ENCODE assay signal across 5 worm cellular contexts in genomic region chrII:11694432-11694831, ce11.
TF ChIP-seq lines count a peak whose summit lies in the region.

No protein-coding gene starts in this region.

TF ChIP-seq in whole organism, L1 larva, 84 proteins besides CTCF, POLR2A, EP300 and RAD21 (continues in another document):
- TF ChIP-seq nhr-85 (tag; lab: Kevin White, UChicago) (no peak), unc-62 (GFP tag; optimal IDR thresholded peaks at IDR 0.05; lab: Kevin White, UChicago) (no peak), mef-2 (tag; optimal IDR thresholded peaks at IDR 0.05; lab: Kevin White, UChicago) (no peak), nhr-71 (tag; optimal IDR thresholded peaks at IDR 0.05; lab: Kevin White, UChicago) (peak; percentile 24), mdl-1 (tag; optimal IDR thresholded peaks at IDR 0.05; lab: Kevin White, UChicago) (no peak), nhr-84 (tag; optimal IDR thresholded peaks at IDR 0.05; lab: Kevin White, UChicago) (no peak), aly-2 (tag; optimal IDR thresholded peaks at IDR 0.05; lab: Kevin White, UChicago) (no peak), nhr-20 (tag; optimal IDR thresholded peaks at IDR 0.05; lab: Kevin White, UChicago) (peak; percentile 58), lin-15B (tag; optimal IDR thresholded peaks at IDR 0.05; lab: Kevin White, UChicago) (no peak), elt-3 (tag; optimal IDR thresholded peaks at IDR 0.05; lab: Kevin White, UChicago) (peak in 1 of 6 experiments; percentile 22), nhr-47 (tag; optimal IDR thresholded peaks at IDR 0.05; lab: Kevin White, UChicago) (no peak), F16B12.6 (tag; optimal IDR thresholded peaks at IDR 0.05; lab: Kevin White, UChicago) (peak; percentile 26), egl-27 (tag; optimal IDR thresholded peaks at IDR 0.05; lab: Kevin White, UChicago) (no peak), snu-23 (GFP tag; optimal IDR thresholded peaks at IDR 0.05; lab: Kevin White, UChicago) (peak; percentile 53), ama-1 (optimal IDR thresholded peaks at IDR 0.05; lab: Kevin White, UChicago) (no peak), efl-1 (optimal IDR thresholded peaks at IDR 0.05; lab: Kevin White, UChicago) (peak; percentile 27 to 57), efl-1 (GFP tag; optimal IDR thresholded peaks at IDR 0.05 in 1 of 2; lab: Kevin White, UChicago) (peak; percentile 46 to 94), hpl-2 (GFP tag; optimal IDR thresholded peaks at IDR 0.05; lab: Kevin White, UChicago) (no peak), elt-2 (tag; optimal IDR thresholded peaks at IDR 0.05; lab: Kevin White, UChicago) (no peak)

TF ChIP-seq in whole organism, L3 larva, 47 proteins besides CTCF, POLR2A, EP300 and RAD21 (continues in another document):
- TF ChIP-seq sea-2 (GFP tag; optimal IDR thresholded peaks at IDR 0.05; lab: Kevin White, UChicago), result no peak
- peak; percentile 7 for TF ChIP-seq elt-2 (tag; optimal IDR thresholded peaks at IDR 0.05; lab: Kevin White, UChicago)
- no peak for TF ChIP-seq aly-2 (tag; optimal IDR thresholded peaks at IDR 0.05; lab: Kevin White, UChicago)
- TF ChIP-seq mml-1 (tag; optimal IDR thresholded peaks at IDR 0.05; lab: Kevin White, UChicago), result no peak
- TF ChIP-seq jun-1 (tag; optimal IDR thresholded peaks at IDR 0.05; lab: Kevin White, UChicago), result no peak
- no peak for TF ChIP-seq nhr-11 (tag; optimal IDR thresholded peaks at IDR 0.05; lab: Kevin White, UChicago)
- no peak for TF ChIP-seq lsy-12 (tag; optimal IDR thresholded peaks at IDR 0.05; lab: Kevin White, UChicago)
- TF ChIP-seq nhr-25 (tag; optimal IDR thresholded peaks at IDR 0.05; lab: Kevin White, UChicago), result no peak
- TF ChIP-seq tbx-2 (tag; optimal IDR thresholded peaks at IDR 0.05; lab: Kevin White, UChicago), result no peak
- no peak for TF ChIP-seq fkh-2 (tag; optimal IDR thresholded peaks at IDR 0.05; lab: Kevin White, UChicago)
- TF ChIP-seq skn-1 (tag; optimal IDR thresholded peaks at IDR 0.05; lab: Kevin White, UChicago), result no peak
- no peak for TF ChIP-seq zag-1 (tag; optimal IDR thresholded peaks at IDR 0.05; lab: Kevin White, UChicago)
- no peak for TF ChIP-seq ceh-82 (tag; optimal IDR thresholded peaks at IDR 0.05; lab: Kevin White, UChicago)
- no peak for TF ChIP-seq nhr-12 (tag; optimal IDR thresholded peaks at IDR 0.05; lab: Kevin White, UChicago)
- no peak for TF ChIP-seq unc-39 (tag; optimal IDR thresholded peaks at IDR 0.05; lab: Kevin White, UChicago)
- no peak for TF ChIP-seq daf-12 (tag; optimal IDR thresholded peaks at IDR 0.05; lab: Kevin White, UChicago)
- TF ChIP-seq fkh-10 (GFP tag; optimal IDR thresholded peaks at IDR 0.05; lab: Kevin White, UChicago), result no peak
- TF ChIP-seq nhr-67 (tag; optimal IDR thresholded peaks at IDR 0.05; lab: Kevin White, UChicago), result no peak
- TF ChIP-seq ceh-16 (tag; optimal IDR thresholded peaks at IDR 0.05; lab: Kevin White, UChicago), result no peak
- TF ChIP-seq lin-15B (tag; optimal IDR thresholded peaks at IDR 0.05; lab: Kevin White, UChicago), result peak; percentile 31
- TF ChIP-seq elt-3 (tag; optimal IDR thresholded peaks at IDR 0.05; lab: Kevin White, UChicago), result no peak

TF ChIP-seq in whole organism, early embryonic, 17 proteins besides CTCF, POLR2A, EP300 and RAD21:
- TF ChIP-seq ceh-13 (GFP tag; optimal IDR thresholded peaks at IDR 0.05; lab: Kevin White, UChicago) (no peak), F13C5.2 (tag; optimal IDR thresholded peaks at IDR 0.05; lab: Kevin White, UChicago) (peak; percentile 65), pes-1 (GFP tag; IDR thresholded peaks at IDR 0.05; lab: Robert Waterston, UW) (peak; percentile 32; the same call in 1 of the 2 replicates), tbx-37 (GFP tag; conservative IDR thresholded peaks at IDR 0.05; lab: Robert Waterston, UW) (no peak), hnd-1 (tag; optimal IDR thresholded peaks at IDR 0.05; lab: Kevin White, UChicago) (no peak), ets-7 (tag; optimal IDR thresholded peaks at IDR 0.05; lab: Kevin White, UChicago) (no peak), sea-1 (GFP tag; conservative IDR thresholded peaks at IDR 0.05; lab: Robert Waterston, UW) (no peak), tra-4 (tag; optimal IDR thresholded peaks at IDR 0.05; lab: Kevin White, UChicago) (no peak)
TF ChIP-seq in whole organism, early embryonic: peak in this region for 2.

TF ChIP-seq in whole organism, midembryonic, 9 proteins besides CTCF, POLR2A, EP300 and RAD21:
- TF ChIP-seq ztf-23 (GFP tag; IDR thresholded peaks at IDR 0.05; lab: Robert Waterston, UW) (peak; percentile 66; the same call in 1 of the 2 replicates), cog-1 (tag; optimal IDR thresholded peaks at IDR 0.05; lab: Kevin White, UChicago) (no peak), klf-2 (GFP tag; conservative IDR thresholded peaks at IDR 0.05; lab: Robert Waterston, UW) (no peak), tab-1 (GFP tag; IDR thresholded peaks at IDR 0.05; lab: Robert Waterston, UW) (no peak), ref-1 (GFP tag; conservative IDR thresholded peaks at IDR 0.05; lab: Robert Waterston, UW) (no peak)

TF ChIP-seq in whole organism, young adult, 124 proteins besides CTCF, POLR2A, EP300 and RAD21:
- TF ChIP-seq dox-1 (GFP tag; IDR thresholded peaks at IDR 0.05; lab: Robert Waterston, UW) (peak; percentile 35; the same call in 1 of the 2 replicates), ztf-18 (tag; optimal IDR thresholded peaks at IDR 0.05; lab: Kevin White, UChicago) (peak; percentile 90), cebp-1 (GFP tag; IDR thresholded peaks at IDR 0.05; lab: Robert Waterston, UW) (no peak), cebp-1 (tag; optimal IDR thresholded peaks at IDR 0.05; lab: Kevin White, UChicago) (peak; percentile 32), efl-1 (GFP tag; optimal IDR thresholded peaks at IDR 0.05; lab: Kevin White, UChicago) (peak; percentile 15), madf-10 (tag; optimal IDR thresholded peaks at IDR 0.05; lab: Kevin White, UChicago) (no peak), F22D6.2 (tag; optimal IDR thresholded peaks at IDR 0.05; lab: Kevin White, UChicago) (no peak), lsy-27 (tag; optimal IDR thresholded peaks at IDR 0.05; lab: Kevin White, UChicago; ENCODE audit: borderline replicate concordance, insufficient read depth) (no peak), ceh-58 (GFP tag; IDR thresholded peaks at IDR 0.05; lab: Robert Waterston, UW) (no peak), aptf-3 (GFP tag; IDR thresholded peaks at IDR 0.05; lab: Robert Waterston, UW) (no peak), ztf-28 (GFP tag; IDR thresholded peaks at IDR 0.05; lab: Robert Waterston, UW) (no peak), F10E7.11 (tag; optimal IDR thresholded peaks at IDR 0.05; lab: Kevin White, UChicago) (no peak)

Comparison
In these comparisons a context has a peak if more than half of its experiments do, and no peak if none do; other contexts are left out.
1. Of the 8 proteins assayed by ChIP-seq in both whole organism, young adult and whole organism, L1 larva: peak only in whole organism, young adult: none; only in whole organism, L1 larva: dpl-1, lin-35 and unc-130; in both: efl-1; in neither: 4.